Fruit fly (Drosophila melanogaster) whole organism, embryonic: ENCODE data around the gene Rcd2.

ENCODE experiments used
- CG10543 ChIP-seq: fragments of 200-800 bp; sonication (Bioruptor generic); optimal IDR thresholded peaks from 3 replicates; lab custom pipeline; 2017; ENCODE audit warnings: missing biosample characterization, mild to moderate bottlenecking, missing genetic modification characterization, moderate library complexity
- CG13894 ChIP-seq: fragments of 200-800 bp; sonication (Bioruptor generic); optimal IDR thresholded peaks from 3 replicates; lab custom pipeline; 2018; ENCODE audit warnings: missing biosample characterization, mild to moderate bottlenecking, missing genetic modification characterization, moderate library complexity
- CG17912 ChIP-seq: fragments of 200-800 bp; sonication (Bioruptor generic); optimal IDR thresholded peaks from 2 replicates; lab custom pipeline; 2018; ENCODE audit warnings: missing biosample characterization, mild to moderate bottlenecking, missing genetic modification characterization
- CG2116 ChIP-seq: fragments of 200-800 bp; sonication (Bioruptor generic); optimal IDR thresholded peaks from 3 replicates; lab custom pipeline; 2018; ENCODE audit warnings: missing biosample characterization, mild to moderate bottlenecking, missing genetic modification characterization
- CG7839 ChIP-seq: fragments of 200-800 bp; sonication (Bioruptor generic); optimal IDR thresholded peaks from 3 replicates; lab custom pipeline; 2018; ENCODE audit warnings: missing biosample characterization, mild to moderate bottlenecking, missing genetic modification characterization, moderate library complexity
- Oaz ChIP-seq: fragments of 200-800 bp; sonication (Bioruptor generic); IDR thresholded peaks from 2 replicates; pipeline ENCODE4 v1.3.6; 2022; ENCODE audit warnings: missing biosample characterization, missing genetic modification characterization
- Sox102F ChIP-seq: fragments of 200-800 bp; sonication (Bioruptor generic); optimal IDR thresholded peaks from 2 replicates; lab custom pipeline; 2018; ENCODE audit warnings: missing biosample characterization, mild to moderate bottlenecking, missing genetic modification characterization, moderate library complexity
- abd-A ChIP-seq: fragments of 200-800 bp; sonication (Bioruptor generic); optimal IDR thresholded peaks from 3 replicates; lab custom pipeline; 2019; ENCODE audit warnings: missing biosample characterization, mild to moderate bottlenecking, missing genetic modification characterization, moderate library complexity
- ash1 ChIP-seq: fragments of 200-800 bp; sonication (Bioruptor generic); optimal IDR thresholded peaks from 2 replicates; lab custom pipeline; 2018; ENCODE audit warnings: missing biosample characterization, mild to moderate bottlenecking, missing genetic modification characterization
- sens ChIP-seq: fragments of 200-800 bp; sonication (Bioruptor generic); peaks from one replicate; lab custom pipeline; 2016; ENCODE audit warnings: missing biosample characterization, missing genetic modification characterization
- sob ChIP-seq: fragments of 200-800 bp; sonication (Bioruptor generic); IDR thresholded peaks from 2 replicates; pipeline ENCODE4 v1.3.6; 2022; ENCODE audit warnings: missing biosample characterization, missing genetic modification characterization
- vfl ChIP-seq: fragments of 200-800 bp; sonication (Bioruptor generic); optimal IDR thresholded peaks from 2 replicates; lab custom pipeline; 2016; ENCODE audit warnings: missing biosample characterization, missing genetic modification characterization

DNA sequence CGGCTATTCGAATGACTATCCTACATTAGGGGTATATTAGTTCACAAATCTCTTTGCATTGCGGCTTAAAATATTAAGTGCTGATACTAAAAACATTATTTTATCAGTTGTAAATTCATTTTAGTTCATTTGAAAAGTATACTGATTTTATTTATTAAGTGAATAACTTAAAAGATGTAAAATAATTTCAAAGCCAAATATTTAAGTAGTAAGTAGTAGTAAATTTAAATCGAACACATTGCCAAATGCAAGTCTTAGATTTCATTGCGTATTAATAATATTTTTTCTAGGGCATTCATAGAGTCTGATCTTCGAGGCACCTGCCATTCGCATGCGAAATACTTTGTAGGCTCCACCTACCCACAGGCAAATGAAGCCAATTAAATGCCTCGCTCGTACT is 22.4 kb upstream of the Rcd2 start:
- TF ChIP-seq CG10543 (GFP tag; lab: Kevin White, UChicago) (no peak), CG2116 (GFP tag; lab: Kevin White, UChicago) (no peak), CG17912 (no peak), sens (peak; percentile 42), sob (GFP tag; lab: Robert Waterston, UW) (no peak), Oaz (no peak), CG7839 (tag; lab: Kevin White, UChicago) (no peak), vfl (no peak), ash1 (GFP tag; lab: Kevin White, UChicago) (no peak), CG13894 (no peak), abd-A (tag; lab: Kevin White, UChicago) (no peak), Sox102F (GFP tag; lab: Kevin White, UChicago) (peak; percentile 12)
